Fruit fly (Drosophila melanogaster) whole organism, embryonic: ENCODE results near the gene CG6724.

Experiments used
- Aef1 ChIP-seq: fragments of 200-800 bp; sonication (Bioruptor generic); IDR thresholded peaks from 3 replicates; pipeline ENCODE4 v1.3.6; 2022; ENCODE audit warnings: missing biosample characterization, missing genetic modification characterization
- Blimp-1 ChIP-seq: fragments of 200-800 bp; sonication (Bioruptor generic); optimal IDR thresholded peaks from 3 replicates; lab custom pipeline; 2018; ENCODE audit warnings: missing biosample characterization, missing genetic modification characterization, mild to moderate bottlenecking, moderate library complexity, missing genetic modification reagents
- CG10431 ChIP-seq: fragments of 200-800 bp; sonication (Bioruptor generic); optimal IDR thresholded peaks from 3 replicates; lab custom pipeline; 2018; ENCODE audit warnings: missing biosample characterization, mild to moderate bottlenecking, missing genetic modification characterization
- CG12071 ChIP-seq: fragments of 200-800 bp; sonication (Bioruptor generic); optimal IDR thresholded peaks from 3 replicates; lab custom pipeline; 2018; ENCODE audit warnings: missing biosample characterization, mild to moderate bottlenecking, missing genetic modification characterization
- CG12236 ChIP-seq: fragments of 200-800 bp; sonication (Bioruptor generic); optimal IDR thresholded peaks from 2 replicates; lab custom pipeline; 2016; ENCODE audit warnings: missing biosample characterization, missing genetic modification characterization
- CG14441 ChIP-seq: fragments of 200-800 bp; sonication (Bioruptor generic); IDR thresholded peaks from 2 replicates; pipeline ENCODE4 v1.3.6; 2022; ENCODE audit warnings: missing biosample characterization, missing genetic modification characterization
- CG14667 ChIP-seq: fragments of 200-800 bp; sonication (Bioruptor generic); IDR thresholded peaks from 2 replicates; pipeline ENCODE4 v1.3.6; 2022; ENCODE audit warnings: missing biosample characterization, missing genetic modification characterization
- CG1602 ChIP-seq: fragments of 200-800 bp; sonication (Bioruptor generic); optimal IDR thresholded peaks from 3 replicates; lab custom pipeline; 2016; ENCODE audit warnings: missing biosample characterization, missing genetic modification characterization
- CG16863 ChIP-seq: fragments of 200-800 bp; sonication (Bioruptor generic); optimal IDR thresholded peaks from 3 replicates; lab custom pipeline; 2016; ENCODE audit warnings: missing biosample characterization, missing genetic modification characterization
- CG17568 ChIP-seq: fragments of 200-800 bp; sonication (Bioruptor generic); optimal IDR thresholded peaks from 2 replicates; lab custom pipeline; 2018; ENCODE audit warnings: missing biosample characterization, mild to moderate bottlenecking, missing genetic modification characterization, moderate library complexity
- CG18764 ChIP-seq: fragments of 200-800 bp; sonication (Bioruptor generic); optimal IDR thresholded peaks from 3 replicates; lab custom pipeline; 2016; ENCODE audit warnings: missing biosample characterization, missing genetic modification characterization
- CG2712 ChIP-seq: fragments of 200-800 bp; optimal IDR thresholded peaks from 3 replicates; lab custom pipeline; 2019; ENCODE audit warnings: missing biosample characterization, mild to moderate bottlenecking, missing genetic modification characterization, moderate library complexity
- CG4424 ChIP-seq: fragments of 200-800 bp; sonication (Bioruptor generic); optimal IDR thresholded peaks from 3 replicates; lab custom pipeline; 2016; ENCODE audit warnings: missing biosample characterization, missing genetic modification characterization
- CG4820 ChIP-seq: fragments of 200-800 bp; sonication (Bioruptor generic); optimal IDR thresholded peaks from 3 replicates; lab custom pipeline; 2016; ENCODE audit warnings: missing biosample characterization, missing genetic modification characterization
- CG4854 ChIP-seq: fragments of 200-800 bp; sonication (Bioruptor generic); optimal IDR thresholded peaks from 2 replicates; lab custom pipeline; 2016; ENCODE audit warnings: missing biosample characterization, missing genetic modification characterization, inconsistent platforms
- CG5245 ChIP-seq: fragments of 200-800 bp; sonication (Bioruptor generic); optimal IDR thresholded peaks from 3 replicates; lab custom pipeline; 2016; ENCODE audit warnings: missing biosample characterization, missing genetic modification characterization
- CG6791 ChIP-seq: fragments of 200-800 bp; sonication (Bioruptor generic); IDR thresholded peaks from 3 replicates; pipeline ENCODE4 v1.3.6; 2022; ENCODE audit warnings: missing biosample characterization, missing genetic modification characterization; ENCODE audit not compliant: partially characterized antibody
- CG6813 ChIP-seq: fragments of 200-800 bp; sonication (Bioruptor generic); optimal IDR thresholded peaks from 2 replicates; lab custom pipeline; 2017; ENCODE audit warnings: missing biosample characterization, missing genetic modification characterization, mild to moderate bottlenecking, moderate library complexity, missing genetic modification reagents
- CG8924 ChIP-seq: fragments of 200-800 bp; optimal IDR thresholded peaks from 3 replicates; lab custom pipeline; 2019; ENCODE audit warnings: missing biosample characterization, mild to moderate bottlenecking, missing genetic modification characterization, moderate library complexity
- CG9932 ChIP-seq: fragments of 200-800 bp; sonication (Bioruptor generic); IDR thresholded peaks from 2 replicates; pipeline ENCODE4 v1.3.6; 2022; ENCODE audit warnings: missing biosample characterization, missing genetic modification characterization
- Dad ChIP-seq: fragments of 200-800 bp; sonication (Bioruptor generic); optimal IDR thresholded peaks from 3 replicates; lab custom pipeline; 2016; ENCODE audit warnings: missing biosample characterization, missing genetic modification characterization
- ERR ChIP-seq: fragments of 200-800 bp; sonication (Bioruptor generic); optimal IDR thresholded peaks from 2 replicates; lab custom pipeline; 2016; ENCODE audit warnings: missing biosample characterization, missing genetic modification characterization
- Elba2 ChIP-seq: fragments of 200-800 bp; sonication (Bioruptor generic); optimal IDR thresholded peaks from 3 replicates; lab custom pipeline; 2016; ENCODE audit warnings: missing biosample characterization, missing genetic modification characterization
- Ets97D ChIP-seq: fragments of 200-800 bp; sonication (Bioruptor generic); optimal IDR thresholded peaks from 3 replicates; lab custom pipeline; 2016; ENCODE audit warnings: missing biosample characterization, missing genetic modification characterization
- Fer3 ChIP-seq: fragments of 200-800 bp; sonication (Bioruptor generic); optimal IDR thresholded peaks from 2 replicates; lab custom pipeline; 2018; ENCODE audit warnings: missing biosample characterization, mild to moderate bottlenecking, missing genetic modification characterization, moderate library complexity
- HmgD ChIP-seq: fragments of 200-800 bp; sonication (Bioruptor generic); optimal IDR thresholded peaks from 3 replicates; lab custom pipeline; 2016; ENCODE audit warnings: missing biosample characterization, missing genetic modification characterization
- Lhr ChIP-seq: fragments of 200-800 bp; sonication (Bioruptor generic); optimal IDR thresholded peaks from 3 replicates; lab custom pipeline; 2017; ENCODE audit warnings: mild to moderate bottlenecking, missing biosample characterization, missing genetic modification reagents, missing genetic modification characterization
- Med ChIP-seq: fragments of 200-800 bp; sonication (Bioruptor generic); peaks from one replicate; lab custom pipeline; 2016; ENCODE audit warnings: missing biosample characterization, missing genetic modification characterization, mild to moderate bottlenecking, inconsistent platforms, moderate library complexity
- Pdp1 ChIP-seq, 2 experiments: fragments of 200-800 bp; sonication (Bioruptor generic); optimal IDR thresholded peaks; 3 replicates each; lab custom pipeline; 2016; ENCODE audit warnings: missing biosample characterization in 2 of 2, missing genetic modification characterization in 2 of 2, mild to moderate bottlenecking in 1 of 2, moderate library complexity in 1 of 2
- Xrp1 ChIP-seq: fragments of 200-800 bp; sonication (Bioruptor generic); IDR thresholded peaks from 2 replicates; pipeline ENCODE4 v1.3.6; 2022; ENCODE audit warnings: missing biosample characterization, missing genetic modification characterization
- abd-A ChIP-seq: fragments of 200-800 bp; sonication (Bioruptor generic); optimal IDR thresholded peaks from 3 replicates; lab custom pipeline; 2019; ENCODE audit warnings: missing biosample characterization, mild to moderate bottlenecking, missing genetic modification characterization, moderate library complexity
- aop ChIP-seq: fragments of 200-800 bp; sonication (Bioruptor generic); IDR thresholded peaks from 2 replicates; pipeline ENCODE4 v1.3.6; 2022; ENCODE audit warnings: missing biosample characterization, missing genetic modification characterization
- bcd ChIP-seq: fragments of 200-800 bp; sonication (Bioruptor generic); optimal IDR thresholded peaks from 2 replicates; lab custom pipeline; 2017; ENCODE audit warnings: missing biosample characterization, mild to moderate bottlenecking, missing genetic modification characterization
- cato ChIP-seq: fragments of 200-800 bp; sonication (Bioruptor generic); optimal IDR thresholded peaks from 2 replicates; lab custom pipeline; 2016; ENCODE audit warnings: missing biosample characterization, missing genetic modification characterization, borderline replicate concordance
- chif ChIP-seq, 2 experiments: fragments of 200-800 bp; sonication (Bioruptor generic); optimal IDR thresholded peaks; 3 replicates each; lab custom pipeline; 2016; ENCODE audit warnings: missing biosample characterization in 2 of 2, missing genetic modification characterization in 2 of 2
- da ChIP-seq: fragments of 200-800 bp; sonication (Bioruptor generic); optimal IDR thresholded peaks from 2 replicates; lab custom pipeline; 2016; ENCODE audit warnings: missing biosample characterization, missing genetic modification characterization
- esg ChIP-seq: fragments of 200-800 bp; sonication (Bioruptor generic); conservative IDR thresholded peaks from 2 replicates; pipeline ENCODE4 v1.3.6; 2022; ENCODE audit warnings: missing biosample characterization, missing genetic modification characterization
- hbn ChIP-seq: fragments of 200-800 bp; sonication (Bioruptor generic); IDR thresholded peaks from 2 replicates; pipeline ENCODE4 v1.3.6; 2022; ENCODE audit warnings: missing biosample characterization, missing genetic modification characterization; ENCODE audit not compliant: partially characterized antibody
- ind ChIP-seq: fragments of 200-800 bp; sonication (Bioruptor generic); optimal IDR thresholded peaks from 3 replicates; lab custom pipeline; 2016; ENCODE audit warnings: missing biosample characterization, missing genetic modification characterization
- luna ChIP-seq: fragments of 200-800 bp; sonication (Bioruptor generic); optimal IDR thresholded peaks from 2 replicates; lab custom pipeline; 2016; ENCODE audit warnings: missing biosample characterization, missing genetic modification characterization
- oc ChIP-seq: fragments of 200-800 bp; sonication (Bioruptor generic); optimal IDR thresholded peaks from 2 replicates; lab custom pipeline; 2018; ENCODE audit warnings: missing biosample characterization, mild to moderate bottlenecking, missing genetic modification characterization, moderate library complexity
- rib ChIP-seq: fragments of 200-800 bp; sonication (Bioruptor generic); IDR thresholded peaks from 2 replicates; pipeline ENCODE4 v1.3.6; 2022; ENCODE audit warnings: missing biosample characterization, missing genetic modification characterization
- sqz ChIP-seq: fragments of 200-800 bp; sonication (Bioruptor generic); optimal IDR thresholded peaks from 3 replicates; lab custom pipeline; 2018; ENCODE audit warnings: missing biosample characterization, mild to moderate bottlenecking, missing genetic modification characterization
- trh ChIP-seq: fragments of 200-800 bp; sonication (Bioruptor generic); optimal IDR thresholded peaks from 2 replicates; lab custom pipeline; 2016; ENCODE audit warnings: missing biosample characterization, missing genetic modification characterization
- twi ChIP-seq: fragments of 200-800 bp; optimal IDR thresholded peaks from 2 replicates; lab custom pipeline; 2019; ENCODE audit warnings: missing biosample characterization, mild to moderate bottlenecking, missing genetic modification characterization, moderate library complexity
- tx ChIP-seq: fragments of 200-800 bp; sonication (Bioruptor generic); optimal IDR thresholded peaks from 2 replicates; lab custom pipeline; 2016; ENCODE audit warnings: missing biosample characterization, missing genetic modification characterization
- vvl ChIP-seq: fragments of 200-800 bp; sonication (Bioruptor generic); IDR thresholded peaks from 2 replicates; pipeline ENCODE4 v1.3.6; 2022; ENCODE audit warnings: missing biosample characterization, missing genetic modification characterization
- wdn ChIP-seq: fragments of 200-800 bp; sonication (Bioruptor generic); IDR thresholded peaks from 2 replicates; pipeline ENCODE4 v1.3.6; 2022; ENCODE audit warnings: missing biosample characterization, missing genetic modification characterization

Gene CG6724

dm6 chr2L:10749607-10750467, 19.9 kb downstream of the CG6724 start:
- TF ChIP-seq rib (GFP tag; lab: Robert Waterston, UW) (no peak), oc (tag; lab: Kevin White, UChicago) (peak; percentile 74), sqz (peak; percentile 66), Pdp1 (GFP tag; optimal IDR thresholded peaks at IDR 0.05; lab: Kevin White, UChicago) (peak in 1 of 2 experiments; percentile 77), CG4424 (GFP tag; lab: Kevin White, UChicago) (no peak), CG14441 (GFP tag; lab: Robert Waterston, UW) (no peak), CG17568 (no peak), vvl (GFP tag; lab: Robert Waterston, UW) (peak; percentile 35; the same call in 1 of the 2 replicates), aop (GFP tag; lab: Robert Waterston, UW) (no peak), Dad (no peak), CG2712 (no peak), Med (peak; percentile 30), CG14667 (GFP tag; lab: Robert Waterston, UW) (no peak), Blimp-1 (GFP tag; lab: Kevin White, UChicago) (peak; percentile 69), abd-A (tag; lab: Kevin White, UChicago) (peak; percentile 2)

- TF ChIP-seq ERR (GFP tag; lab: Kevin White, UChicago) (no peak), CG18764 (no peak), chif (GFP tag; optimal IDR thresholded peaks at IDR 0.05; lab: Kevin White, UChicago) (no peak), Aef1 (GFP tag; lab: Robert Waterston, UW) (no peak), CG9932 (GFP tag; lab: Robert Waterston, UW) (no peak), CG10431 (GFP tag; lab: Kevin White, UChicago) (no peak), CG6791 (GFP tag; lab: Robert Waterston, UW) (no peak), esg (GFP tag; lab: Robert Waterston, UW) (no peak; the same call in 1 of the 2 replicates), Xrp1 (GFP tag; lab: Robert Waterston, UW) (peak; percentile 49; the same call in 1 of the 2 replicates), Elba2 (GFP tag; lab: Kevin White, UChicago) (no peak), hbn (GFP tag; lab: Robert Waterston, UW) (no peak), CG4854 (GFP tag; lab: Kevin White, UChicago) (no peak), twi (tag; lab: Kevin White, UChicago) (no peak), bcd (GFP tag; lab: Kevin White, UChicago) (no peak), CG16863 (no peak), CG4820 (no peak), CG12071 (GFP tag; lab: Kevin White, UChicago) (no peak), CG5245 (GFP tag; lab: Kevin White, UChicago) (no peak), luna (GFP tag; lab: Kevin White, UChicago) (no peak), Med (peak; percentile 41), Fer3 (tag; lab: Kevin White, UChicago) (no peak), aop (GFP tag; lab: Robert Waterston, UW) (no peak), Ets97D (GFP tag; lab: Kevin White, UChicago) (no peak), wdn (GFP tag; lab: Robert Waterston, UW) (no peak), Lhr (GFP tag; lab: Kevin White, UChicago) (no peak), CG8924 (tag; lab: Kevin White, UChicago) (no peak), CG12236 (no peak), ind (GFP tag; lab: Kevin White, UChicago) (no peak), CG1602 (no peak), tx (GFP tag; lab: Kevin White, UChicago) (no peak), rib (GFP tag; lab: Robert Waterston, UW) (no peak), cato (GFP tag; lab: Kevin White, UChicago) (no peak), da (no peak), trh (GFP tag; lab: Kevin White, UChicago) (no peak), vvl (GFP tag; lab: Robert Waterston, UW) (no peak), CG6813 (no peak), HmgD (GFP tag; lab: Kevin White, UChicago) (no peak), CG14667 (GFP tag; lab: Robert Waterston, UW) (0 out of 2 replicates have a peak, but pooled peaks have one; percentile 5)
These were observed 21.5 kb downstream of the CG6724 start for dm6 chr2L:10748218-10748617.
